Worm (Caenorhabditis elegans) whole organism, late embryonic: ENCODE results near the gene F16G10.10.

Experiments
- ama-1 ChIP-seq: fragments of 150-350 bp; optimal IDR thresholded peaks from 2 replicates; lab custom pipeline; 2014
- ceh-14 ChIP-seq: sonication (generic microtip); optimal IDR thresholded peaks from 2 replicates; lab custom pipeline; 2016; ENCODE audit warnings: missing genotype, missing genetic modification characterization, missing compliant biosample characterization
- ets-4 ChIP-seq: sonication (generic microtip); optimal IDR thresholded peaks from 2 replicates; lab custom pipeline; 2016; ENCODE audit warnings: missing genetic modification characterization, missing compliant biosample characterization
- lim-6 ChIP-seq: sonication (generic microtip); optimal IDR thresholded peaks from 2 replicates; lab custom pipeline; 2016; ENCODE audit warnings: missing genetic modification characterization, missing compliant biosample characterization
- mec-3 ChIP-seq: sonication (generic microtip); optimal IDR thresholded peaks from 2 replicates; lab custom pipeline; 2016; ENCODE audit warnings: borderline replicate concordance, missing genetic modification characterization, missing compliant biosample characterization
- nhr-11 ChIP-seq: fragments of 150-350 bp; optimal IDR thresholded peaks from 2 replicates; lab custom pipeline; 2014; ENCODE audit warnings: missing biosample characterization, missing genetic modification characterization
- pha-4 ChIP-seq: fragments of 150-350 bp; optimal IDR thresholded peaks from 2 replicates; lab custom pipeline; 2018; ENCODE audit warnings: missing biosample characterization, missing genetic modification reagents, missing genetic modification characterization
- pqm-1 ChIP-seq: sonication (generic microtip); optimal IDR thresholded peaks from 2 replicates; lab custom pipeline; 2016; ENCODE audit warnings: missing genetic modification characterization, missing compliant biosample characterization
- sdc-2 ChIP-seq: sonication (generic microtip); optimal IDR thresholded peaks from 2 replicates; lab custom pipeline; 2016; ENCODE audit warnings: missing genotype, missing genetic modification characterization, missing compliant biosample characterization
- unc-42 ChIP-seq: sonication (generic microtip); optimal IDR thresholded peaks from 2 replicates; lab custom pipeline; 2016; ENCODE audit warnings: missing genotype, missing genetic modification characterization, missing compliant biosample characterization
- zip-5 ChIP-seq: sonication (generic microtip); optimal IDR thresholded peaks from 2 replicates; lab custom pipeline; 2016; ENCODE audit warnings: missing genetic modification characterization, missing compliant biosample characterization

- TF ChIP-seq pqm-1 (tag; lab: Kevin White, UChicago) (no peak), pha-4 (tag; lab: Kevin White, UChicago) (no peak), zip-5 (no peak), sdc-2 (tag; lab: Kevin White, UChicago) (no peak), unc-42 (tag; lab: Kevin White, UChicago) (no peak), lim-6 (no peak), nhr-11 (tag; lab: Kevin White, UChicago) (no peak), ets-4 (tag; lab: Kevin White, UChicago) (no peak), ceh-14 (tag; lab: Kevin White, UChicago) (no peak), mec-3 (tag; lab: Kevin White, UChicago) (no peak), ama-1 (no peak)
Measured at ce11 chrII:2341515-2341914, 49.3 kb downstream of the F16G10.10 start, which contains the start of gene enri-1.
